Fruit fly (Drosophila melanogaster) whole organism, embryonic: ENCODE measurements around the gene CG5381.
A peak's percentile ranks its signal among the peaks of the same experiment; 100 is the strongest.

Experiments used
- Abd-B ChIP-seq: fragments of 200-800 bp; sonication (Bioruptor generic); optimal IDR thresholded peaks from 2 replicates; lab custom pipeline; 2018; ENCODE audit warnings: missing biosample characterization, mild to moderate bottlenecking, missing genetic modification characterization, moderate library complexity
- Atf3 ChIP-seq: fragments of 200-800 bp; sonication (Bioruptor generic); optimal IDR thresholded peaks from 3 replicates; lab custom pipeline; 2016; ENCODE audit warnings: missing biosample characterization, missing genetic modification characterization
- BEAF-32 ChIP-seq: fragments of 200-800 bp; sonication (Bioruptor generic); optimal IDR thresholded peaks from 3 replicates; lab custom pipeline; 2017; ENCODE audit warnings: missing biosample characterization, missing genetic modification characterization, mild to moderate bottlenecking, moderate library complexity, missing genetic modification reagents
- CG10267 ChIP-seq: fragments of 200-800 bp; sonication (Bioruptor generic); optimal IDR thresholded peaks from 2 replicates; lab custom pipeline; 2018; ENCODE audit warnings: missing biosample characterization, mild to moderate bottlenecking, missing genetic modification characterization, moderate library complexity
- CG10366 ChIP-seq: fragments of 200-800 bp; sonication (Bioruptor generic); IDR thresholded peaks from 2 replicates; pipeline ENCODE4 v1.3.6; 2022; ENCODE audit warnings: missing biosample characterization, missing genetic modification characterization
- CG10431 ChIP-seq: fragments of 200-800 bp; sonication (Bioruptor generic); optimal IDR thresholded peaks from 3 replicates; lab custom pipeline; 2018; ENCODE audit warnings: missing biosample characterization, mild to moderate bottlenecking, missing genetic modification characterization
- CG10565 ChIP-seq: fragments of 200-800 bp; sonication (Bioruptor generic); optimal IDR thresholded peaks from 3 replicates; lab custom pipeline; 2016; ENCODE audit warnings: missing biosample characterization, mild to moderate bottlenecking, missing genetic modification characterization
- CG14014 ChIP-seq: fragments of 200-800 bp; sonication (Bioruptor generic); IDR thresholded peaks from 2 replicates; pipeline ENCODE4 v1.3.6; 2022; ENCODE audit warnings: missing biosample characterization, missing genetic modification characterization
- CG14710 ChIP-seq: fragments of 200-800 bp; sonication (Bioruptor generic); optimal IDR thresholded peaks from 3 replicates; lab custom pipeline; 2019; ENCODE audit warnings: missing biosample characterization, mild to moderate bottlenecking, missing genetic modification characterization, moderate library complexity
- CG15011 ChIP-seq: fragments of 200-800 bp; sonication (Bioruptor generic); optimal IDR thresholded peaks from 3 replicates; lab custom pipeline; 2018; ENCODE audit warnings: missing biosample characterization, mild to moderate bottlenecking, missing genetic modification characterization
- CG15514 ChIP-seq: fragments of 200-800 bp; sonication (Bioruptor generic); optimal IDR thresholded peaks from 3 replicates; lab custom pipeline; 2017; ENCODE audit warnings: missing biosample characterization, missing genetic modification characterization, mild to moderate bottlenecking, moderate library complexity, missing genetic modification reagents
- CG15601 ChIP-seq: fragments of 200-800 bp; sonication (Bioruptor generic); optimal IDR thresholded peaks from 3 replicates; lab custom pipeline; 2019; ENCODE audit warnings: missing biosample characterization, mild to moderate bottlenecking, missing genetic modification characterization, moderate library complexity
- CG1603 ChIP-seq: fragments of 200-800 bp; sonication (Bioruptor generic); optimal IDR thresholded peaks from 2 replicates; lab custom pipeline; 2019; ENCODE audit warnings: missing biosample characterization, mild to moderate bottlenecking, missing genetic modification characterization, moderate library complexity
- CG18262 ChIP-seq: fragments of 200-800 bp; optimal IDR thresholded peaks from 3 replicates; lab custom pipeline; 2019; ENCODE audit warnings: missing biosample characterization, mild to moderate bottlenecking, missing genetic modification characterization, moderate library complexity
- CG2202 ChIP-seq: fragments of 200-800 bp; sonication (Bioruptor generic); optimal IDR thresholded peaks from 2 replicates; lab custom pipeline; 2018; ENCODE audit warnings: missing biosample characterization, mild to moderate bottlenecking, missing genetic modification characterization
- CG32772 ChIP-seq: fragments of 200-800 bp; sonication (Bioruptor generic); IDR thresholded peaks from 2 replicates; pipeline ENCODE4 v1.3.6; 2022; ENCODE audit warnings: missing biosample characterization, missing genetic modification characterization
- CG4424 ChIP-seq: fragments of 200-800 bp; sonication (Bioruptor generic); optimal IDR thresholded peaks from 3 replicates; lab custom pipeline; 2016; ENCODE audit warnings: missing biosample characterization, missing genetic modification characterization
- CG7271 ChIP-seq: fragments of 200-800 bp; sonication (Bioruptor generic); optimal IDR thresholded peaks from 2 replicates; lab custom pipeline; 2018; ENCODE audit warnings: missing biosample characterization, mild to moderate bottlenecking, missing genetic modification characterization, moderate library complexity
- CG7963 ChIP-seq: fragments of 200-800 bp; sonication (Bioruptor generic); IDR thresholded peaks from 3 replicates; pipeline ENCODE4 v1.3.6; 2022; ENCODE audit warnings: missing biosample characterization, missing genetic modification characterization; ENCODE audit not compliant: partially characterized antibody
- CG8924 ChIP-seq: fragments of 200-800 bp; optimal IDR thresholded peaks from 3 replicates; lab custom pipeline; 2019; ENCODE audit warnings: missing biosample characterization, mild to moderate bottlenecking, missing genetic modification characterization, moderate library complexity
- Deaf1 ChIP-seq: fragments of 200-800 bp; optimal IDR thresholded peaks from 3 replicates; lab custom pipeline; 2019; ENCODE audit warnings: missing biosample characterization, mild to moderate bottlenecking, missing genetic modification characterization, moderate library complexity
- Doc2 ChIP-seq: fragments of 200-800 bp; sonication (Bioruptor generic); IDR thresholded peaks from 2 replicates; pipeline ENCODE4 v1.3.6; 2022; ENCODE audit warnings: missing biosample characterization, missing genetic modification characterization
- E2f2 ChIP-seq: fragments of 200-800 bp; sonication (Bioruptor generic); IDR thresholded peaks from 2 replicates; pipeline ENCODE4 v1.3.6; 2022; ENCODE audit warnings: missing biosample characterization, missing genetic modification characterization
- Fer1 ChIP-seq: fragments of 200-800 bp; sonication (Bioruptor generic); optimal IDR thresholded peaks from 2 replicates; lab custom pipeline; 2017; ENCODE audit warnings: missing biosample characterization, mild to moderate bottlenecking, missing genetic modification characterization
- HHEX ChIP-seq: fragments of 200-800 bp; sonication (Bioruptor generic); optimal IDR thresholded peaks from 3 replicates; lab custom pipeline; 2017; ENCODE audit warnings: missing biosample characterization, mild to moderate bottlenecking, missing genetic modification characterization, missing genetic modification reagents
- HLH54F ChIP-seq: fragments of 200-800 bp; sonication (Bioruptor generic); optimal IDR thresholded peaks from 3 replicates; lab custom pipeline; 2016; ENCODE audit warnings: missing biosample characterization, missing genetic modification characterization
- HmgZ ChIP-seq: fragments of 200-800 bp; sonication (Bioruptor generic); optimal IDR thresholded peaks from 2 replicates; lab custom pipeline; 2018; ENCODE audit warnings: missing biosample characterization, mild to moderate bottlenecking, missing genetic modification characterization
- Hr51 ChIP-seq, 2 experiments: fragments of 200-800 bp; sonication (Bioruptor generic); optimal IDR thresholded peaks; 2 replicates in 1 of 2; 3 replicates in 1 of 2; lab custom pipeline; 2016 to 2018; ENCODE audit warnings: missing biosample characterization in 2 of 2, missing genetic modification characterization in 2 of 2, mild to moderate bottlenecking in 1 of 2, moderate library complexity in 1 of 2
- Lhr ChIP-seq: fragments of 200-800 bp; sonication (Bioruptor generic); optimal IDR thresholded peaks from 3 replicates; lab custom pipeline; 2017; ENCODE audit warnings: mild to moderate bottlenecking, missing biosample characterization, missing genetic modification reagents, missing genetic modification characterization
- Lpt ChIP-seq: fragments of >200 bp; optimal IDR thresholded peaks from 2 replicates; lab custom pipeline; 2018; ENCODE audit warnings: missing biosample characterization, missing genetic modification characterization
- MESR4 ChIP-seq: fragments of 200-800 bp; sonication (Bioruptor generic); optimal IDR thresholded peaks from 2 replicates; lab custom pipeline; 2018; ENCODE audit warnings: missing biosample characterization, mild to moderate bottlenecking, missing genetic modification characterization, moderate library complexity
- Scr ChIP-seq: fragments of 200-800 bp; sonication (Bioruptor generic); IDR thresholded peaks from 2 replicates; pipeline ENCODE4 v1.3.6; 2022; ENCODE audit warnings: missing biosample characterization, missing genetic modification characterization; ENCODE audit not compliant: partially characterized antibody
- bsh ChIP-seq, 2 experiments: fragments of 200-800 bp; sonication (Bioruptor generic); optimal IDR thresholded peaks; 2 replicates each; lab custom pipeline; 2017 to 2018; ENCODE audit warnings: mild to moderate bottlenecking in 2 of 2, missing biosample characterization in 2 of 2, missing genetic modification characterization in 2 of 2, moderate library complexity in 1 of 2
- chinmo ChIP-seq: fragments of 200-800 bp; sonication (Bioruptor generic); IDR thresholded peaks from 4 replicates; pipeline ENCODE4 v1.3.6; 2022; ENCODE audit warnings: missing biosample characterization, missing genetic modification characterization; ENCODE audit not compliant: partially characterized antibody
- crc ChIP-seq: fragments of 200-800 bp; sonication (Bioruptor generic); optimal IDR thresholded peaks from 2 replicates; lab custom pipeline; 2016; ENCODE audit warnings: missing biosample characterization, missing genetic modification characterization
- gsb ChIP-seq: fragments of 200-800 bp; sonication (Bioruptor generic); IDR thresholded peaks from 2 replicates; pipeline ENCODE4 v1.3.6; 2022; ENCODE audit warnings: missing biosample characterization, missing genetic modification characterization
- ham ChIP-seq: fragments of 200-800 bp; sonication (Bioruptor generic); IDR thresholded peaks from 2 replicates; pipeline ENCODE4 v1.3.6; 2022; ENCODE audit warnings: missing biosample characterization, missing genetic modification characterization
- her ChIP-seq: fragments of 200-800 bp; sonication (Bioruptor generic); optimal IDR thresholded peaks from 2 replicates; lab custom pipeline; 2016; ENCODE audit warnings: missing biosample characterization, missing genetic modification characterization
- ind ChIP-seq: fragments of 200-800 bp; sonication (Bioruptor generic); optimal IDR thresholded peaks from 3 replicates; lab custom pipeline; 2016; ENCODE audit warnings: missing biosample characterization, missing genetic modification characterization
- inv ChIP-seq: fragments of 200-800 bp; sonication (Bioruptor generic); IDR thresholded peaks from 2 replicates; pipeline ENCODE4 v1.3.6; 2022; ENCODE audit warnings: missing biosample characterization, missing genetic modification characterization; ENCODE audit not compliant: partially characterized antibody
- knrl ChIP-seq: fragments of 200-800 bp; sonication (Bioruptor generic); IDR thresholded peaks from 3 replicates; pipeline ENCODE4 v1.3.6; 2022; ENCODE audit warnings: missing biosample characterization, missing genetic modification characterization; ENCODE audit not compliant: partially characterized antibody
- nmo ChIP-seq: fragments of 200-800 bp; sonication (Bioruptor generic); optimal IDR thresholded peaks from 2 replicates; lab custom pipeline; 2018; ENCODE audit warnings: missing biosample characterization, mild to moderate bottlenecking, missing genetic modification characterization, moderate library complexity
- scrt ChIP-seq: fragments of 200-800 bp; sonication (Bioruptor generic); optimal IDR thresholded peaks from 2 replicates; lab custom pipeline; 2018; ENCODE audit warnings: missing biosample characterization, mild to moderate bottlenecking, missing genetic modification characterization, moderate library complexity
- tap ChIP-seq: fragments of 200-800 bp; optimal IDR thresholded peaks from 3 replicates; lab custom pipeline; 2019; ENCODE audit warnings: missing biosample characterization, mild to moderate bottlenecking, missing genetic modification characterization, moderate library complexity
- trem ChIP-seq: fragments of 200-800 bp; optimal IDR thresholded peaks from 3 replicates; lab custom pipeline; 2019; ENCODE audit warnings: missing biosample characterization, mild to moderate bottlenecking, missing genetic modification characterization, moderate library complexity
- vnd ChIP-seq: fragments of 200-800 bp; sonication (Bioruptor generic); IDR thresholded peaks from 3 replicates; pipeline ENCODE4 v1.3.6; 2022; ENCODE audit warnings: missing biosample characterization, missing genetic modification characterization; ENCODE audit not compliant: partially characterized antibody
- wek ChIP-seq: fragments of 200-800 bp; sonication (Bioruptor generic); optimal IDR thresholded peaks from 3 replicates; lab custom pipeline; 2018; ENCODE audit warnings: missing biosample characterization, mild to moderate bottlenecking, missing genetic modification characterization, moderate library complexity
- wor ChIP-seq: fragments of 200-800 bp; sonication (Bioruptor generic); IDR thresholded peaks from 2 replicates; pipeline ENCODE4 v1.3.6; 2022; ENCODE audit warnings: missing biosample characterization, missing genetic modification characterization

Gene CG5381

dm6 chr2L:10362408-10363067 is 39.6 kb upstream of the CG5381 start, which contains the start of the genes Cand1 and pim (continued):
- TF ChIP-seq CG8924 (tag; lab: Kevin White, UChicago) = peak; percentile 42
- peak; percentile 36 for TF ChIP-seq Abd-B (GFP tag; lab: Kevin White, UChicago)
- TF ChIP-seq Lhr (GFP tag; lab: Kevin White, UChicago) = peak; percentile 53
- TF ChIP-seq Hr51 (GFP tag; optimal IDR thresholded peaks at IDR 0.05; lab: Kevin White, UChicago) = no peak
- TF ChIP-seq crc (GFP tag; lab: Kevin White, UChicago) = no peak
- peak; percentile 36 for TF ChIP-seq CG10431 (GFP tag; lab: Kevin White, UChicago)
- TF ChIP-seq wor (GFP tag; lab: Robert Waterston, UW) = no peak
- no peak for TF ChIP-seq bsh (GFP tag; optimal IDR thresholded peaks at IDR 0.05; lab: Kevin White, UChicago)
- TF ChIP-seq CG18262 = peak; percentile 23
- no peak for TF ChIP-seq gsb
- TF ChIP-seq CG15011 = no peak
- no peak for TF ChIP-seq HLH54F (GFP tag; lab: Kevin White, UChicago)
- peak; percentile 36; the same call in 1 of the 3 replicates for TF ChIP-seq CG7963 (GFP tag; lab: Robert Waterston, UW)
- no peak for TF ChIP-seq ind
- TF ChIP-seq CG14710 (tag; lab: Kevin White, UChicago) = peak; percentile 77
- peak; percentile 81 for TF ChIP-seq trem (tag; lab: Kevin White, UChicago)
- TF ChIP-seq MESR4 = peak; percentile 57
- no peak for TF ChIP-seq CG10565 (GFP tag; lab: Kevin White, UChicago)
- TF ChIP-seq Lpt (GFP tag; lab: Kevin White, UChicago) = no peak
- TF ChIP-seq Scr (GFP tag; lab: Robert Waterston, UW) = peak; percentile 80
- no peak for TF ChIP-seq CG4424 (GFP tag; lab: Kevin White, UChicago)
- TF ChIP-seq vnd = peak; percentile 33; the same call in 1 of the 3 replicates
- TF ChIP-seq HHEX (GFP tag; lab: Kevin White, UChicago) = no peak
- peak; percentile 62 for TF ChIP-seq CG15601 (tag; lab: Kevin White, UChicago)
- no peak for TF ChIP-seq ham (GFP tag; lab: Robert Waterston, UW)
- no peak for TF ChIP-seq CG14014 (GFP tag; lab: Robert Waterston, UW)
- TF ChIP-seq Fer1 = peak; percentile 3
- no peak for TF ChIP-seq Atf3 (GFP tag; lab: Kevin White, UChicago)
- TF ChIP-seq inv (GFP tag; lab: Robert Waterston, UW) = peak; percentile 55
- peak; percentile 73 for TF ChIP-seq nmo (GFP tag; lab: Kevin White, UChicago)
- peak; percentile 91 for TF ChIP-seq CG1603 (tag; lab: Kevin White, UChicago)
- TF ChIP-seq CG2202 (tag; lab: Kevin White, UChicago) = no peak
- no peak for TF ChIP-seq CG32772
- TF ChIP-seq CG10366 (GFP tag; lab: Robert Waterston, UW) = no peak
- TF ChIP-seq Deaf1 = no peak
- no peak for TF ChIP-seq wek (GFP tag; lab: Kevin White, UChicago)
- TF ChIP-seq chinmo (GFP tag; lab: Robert Waterston, UW) = 0 out of 4 replicates have a peak, but pooled peaks have one; percentile 38
- TF ChIP-seq her (GFP tag; lab: Kevin White, UChicago) = no peak
- peak; percentile 38 for TF ChIP-seq CG15514 (GFP tag; lab: Kevin White, UChicago)
- peak; percentile 83 for TF ChIP-seq E2f2 (GFP tag; lab: Robert Waterston, UW)
- no peak for TF ChIP-seq CG7271
- no peak for TF ChIP-seq tap (tag; lab: Kevin White, UChicago)
- no peak for TF ChIP-seq scrt (GFP tag; lab: Kevin White, UChicago)
- TF ChIP-seq knrl (GFP tag; lab: Robert Waterston, UW) = peak; percentile 75
- no peak for TF ChIP-seq Doc2 (GFP tag; lab: Robert Waterston, UW)
- TF ChIP-seq CG10267 (tag; lab: Kevin White, UChicago) = peak; percentile 54
- TF ChIP-seq HmgZ = no peak
- peak; percentile 77 for TF ChIP-seq BEAF-32 (GFP tag; lab: Kevin White, UChicago)
